Worm (Caenorhabditis elegans) whole organism, midembryonic: ENCODE data around the gene math-38.

ENCODE experiments used
- T22C8.4 ChIP-seq: fragments of 200-800 bp; sonication (Bioruptor generic); IDR thresholded peaks from 2 replicates; pipeline ENCODE4 v1.3.6; 2022; ENCODE audit warnings: missing genetic modification characterization, missing compliant biosample characterization
- cog-1 ChIP-seq: sonication (generic microtip); optimal IDR thresholded peaks from 2 replicates; lab custom pipeline; 2016; ENCODE audit warnings: missing genetic modification characterization, missing compliant biosample characterization
- flt-1 ChIP-seq: fragments of 200-800 bp; sonication (Bioruptor generic); IDR thresholded peaks from 2 replicates; pipeline ENCODE4 v1.3.6; 2022; ENCODE audit warnings: missing genetic modification characterization, missing compliant biosample characterization
- klf-2 ChIP-seq: fragments of 200-800 bp; sonication (Bioruptor generic); conservative IDR thresholded peaks from 2 replicates; pipeline ENCODE4 v1.3.6; 2022; ENCODE audit warnings: missing genetic modification reagents, missing genetic modification characterization, missing compliant biosample characterization
- med-1 ChIP-seq: sonication (generic microtip); optimal IDR thresholded peaks from 2 replicates; lab custom pipeline; 2017; ENCODE audit warnings: missing genetic modification characterization, mild to moderate bottlenecking, missing compliant biosample characterization, antibody characterized with exemption, missing genetic modification reagents; ENCODE audit not compliant: insufficient read depth
- ref-1 ChIP-seq: fragments of 200-800 bp; sonication (Bioruptor generic); conservative IDR thresholded peaks from 2 replicates; pipeline ENCODE4 v1.3.6; 2022; ENCODE audit warnings: missing genetic modification reagents, missing genetic modification characterization, missing compliant biosample characterization
- tab-1 ChIP-seq: fragments of 200-800 bp; sonication (Bioruptor generic); IDR thresholded peaks from 2 replicates; pipeline ENCODE4 v1.3.6; 2022; ENCODE audit warnings: missing genetic modification characterization, missing compliant biosample characterization
- ztf-23 ChIP-seq: fragments of 200-800 bp; sonication (Bioruptor generic); IDR thresholded peaks from 2 replicates; pipeline ENCODE4 v1.3.6; 2022; ENCODE audit warnings: missing genetic modification reagents, missing genetic modification characterization, missing compliant biosample characterization
- ztf-29 ChIP-seq: fragments of 200-800 bp; sonication (Bioruptor generic); IDR thresholded peaks from 2 replicates; pipeline ENCODE4 v1.3.6; 2022; ENCODE audit warnings: missing genetic modification reagents, missing genetic modification characterization, missing compliant biosample characterization

DNA sequence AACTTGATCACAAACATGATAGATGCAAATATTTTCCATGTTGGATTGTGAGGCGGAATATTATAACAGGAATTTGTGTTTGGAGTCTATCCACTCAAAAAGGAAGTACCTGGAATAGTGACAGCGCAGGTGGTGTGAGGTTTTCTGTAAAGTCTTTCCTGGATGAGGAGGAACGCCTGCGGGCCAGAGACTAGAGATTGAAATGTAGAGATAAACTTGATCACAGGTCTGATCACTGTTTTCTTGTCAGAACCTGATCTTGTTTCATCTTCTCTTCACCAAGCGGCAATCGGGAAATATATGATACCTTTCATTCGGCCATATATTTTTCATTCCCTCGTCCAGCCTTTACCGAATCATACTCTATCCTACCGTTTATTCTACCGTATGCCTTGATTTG is 6.5 kb upstream of the math-38 start, which contains the start of gene T07H3.8:
- no peak for TF ChIP-seq ztf-29 (GFP tag; lab: Robert Waterston, UW)
- TF ChIP-seq klf-2 (GFP tag; lab: Robert Waterston, UW): no peak
- TF ChIP-seq flt-1 (GFP tag; lab: Robert Waterston, UW): no peak
- no peak for TF ChIP-seq cog-1 (tag; lab: Kevin White, UChicago)
- no peak for TF ChIP-seq med-1 (GFP tag; lab: Kevin White, UChicago)
- TF ChIP-seq ref-1: no peak
- no peak for TF ChIP-seq ztf-23 (GFP tag; lab: Robert Waterston, UW)
- TF ChIP-seq tab-1 (GFP tag; lab: Robert Waterston, UW): no peak
- no peak for TF ChIP-seq T22C8.4 (GFP tag; lab: Robert Waterston, UW)
